Fruit fly (Drosophila melanogaster) whole organism, embryonic: ENCODE results near the gene blp.
A peak's percentile ranks its signal among the peaks of the same experiment; 100 is the strongest.

Experiments
- Blimp-1 ChIP-seq: fragments of 200-800 bp; sonication (Bioruptor generic); optimal IDR thresholded peaks from 3 replicates; lab custom pipeline; 2018; ENCODE audit warnings: missing biosample characterization, missing genetic modification characterization, mild to moderate bottlenecking, moderate library complexity, missing genetic modification reagents
- CG10366 ChIP-seq: fragments of 200-800 bp; sonication (Bioruptor generic); IDR thresholded peaks from 2 replicates; pipeline ENCODE4 v1.3.6; 2022; ENCODE audit warnings: missing biosample characterization, missing genetic modification characterization
- CG11085 ChIP-seq: fragments of 200-800 bp; sonication (Bioruptor generic); IDR thresholded peaks from 2 replicates; pipeline ENCODE4 v1.3.6; 2022; ENCODE audit warnings: missing biosample characterization, missing genetic modification characterization
- CG14667 ChIP-seq: fragments of 200-800 bp; sonication (Bioruptor generic); IDR thresholded peaks from 2 replicates; pipeline ENCODE4 v1.3.6; 2022; ENCODE audit warnings: missing biosample characterization, missing genetic modification characterization
- CG15011 ChIP-seq: fragments of 200-800 bp; sonication (Bioruptor generic); optimal IDR thresholded peaks from 3 replicates; lab custom pipeline; 2018; ENCODE audit warnings: missing biosample characterization, mild to moderate bottlenecking, missing genetic modification characterization
- CG15601 ChIP-seq: fragments of 200-800 bp; sonication (Bioruptor generic); optimal IDR thresholded peaks from 3 replicates; lab custom pipeline; 2019; ENCODE audit warnings: missing biosample characterization, mild to moderate bottlenecking, missing genetic modification characterization, moderate library complexity
- CG1602 ChIP-seq: fragments of 200-800 bp; sonication (Bioruptor generic); optimal IDR thresholded peaks from 3 replicates; lab custom pipeline; 2016; ENCODE audit warnings: missing biosample characterization, missing genetic modification characterization
- CG17829 ChIP-seq: fragments of 200-800 bp; optimal IDR thresholded peaks from 2 replicates; lab custom pipeline; 2019; ENCODE audit warnings: missing biosample characterization, mild to moderate bottlenecking, missing genetic modification characterization, moderate library complexity
- CG18476 ChIP-seq: fragments of 200-800 bp; sonication (Bioruptor generic); optimal IDR thresholded peaks from 2 replicates; lab custom pipeline; 2016; ENCODE audit warnings: missing biosample characterization, mild to moderate bottlenecking, missing genetic modification characterization
- CG18619 ChIP-seq: fragments of 200-800 bp; sonication (Bioruptor generic); optimal IDR thresholded peaks from 3 replicates; lab custom pipeline; 2017; ENCODE audit warnings: missing biosample characterization, mild to moderate bottlenecking, missing genetic modification characterization
- CG30020 ChIP-seq: fragments of 200-800 bp; optimal IDR thresholded peaks from 2 replicates; lab custom pipeline; 2019; ENCODE audit warnings: missing biosample characterization, mild to moderate bottlenecking, missing genetic modification characterization, moderate library complexity
- CG42726 ChIP-seq: fragments of 200-800 bp; sonication (Bioruptor generic); IDR thresholded peaks from 2 replicates; pipeline ENCODE4 v1.3.6; 2022; ENCODE audit warnings: missing biosample characterization, missing genetic modification characterization; ENCODE audit not compliant: partially characterized antibody
- CG6683 ChIP-seq: fragments of 200-800 bp; sonication (Bioruptor generic); optimal IDR thresholded peaks from 2 replicates; lab custom pipeline; 2017; ENCODE audit warnings: missing biosample characterization, mild to moderate bottlenecking, missing genetic modification characterization, missing genetic modification reagents
- CG7556 ChIP-seq: fragments of 200-800 bp; sonication (Bioruptor generic); optimal IDR thresholded peaks from 2 replicates; lab custom pipeline; 2017; ENCODE audit warnings: missing biosample characterization, mild to moderate bottlenecking, missing genetic modification characterization
- CG7963 ChIP-seq: fragments of 200-800 bp; sonication (Bioruptor generic); IDR thresholded peaks from 3 replicates; pipeline ENCODE4 v1.3.6; 2022; ENCODE audit warnings: missing biosample characterization, missing genetic modification characterization; ENCODE audit not compliant: partially characterized antibody
- CHES-1-like ChIP-seq: fragments of 200-800 bp; sonication (Bioruptor generic); optimal IDR thresholded peaks from 2 replicates; lab custom pipeline; 2016; ENCODE audit warnings: missing biosample characterization, missing genetic modification characterization
- Chrac-16 ChIP-seq: fragments of 200-800 bp; sonication (Bioruptor generic); optimal IDR thresholded peaks from 3 replicates; lab custom pipeline; 2016; ENCODE audit warnings: missing biosample characterization, missing genetic modification characterization
- Deaf1 ChIP-seq: fragments of 200-800 bp; optimal IDR thresholded peaks from 3 replicates; lab custom pipeline; 2019; ENCODE audit warnings: missing biosample characterization, mild to moderate bottlenecking, missing genetic modification characterization, moderate library complexity
- Dfd ChIP-seq, 2 experiments: fragments of >200 bp; optimal IDR thresholded peaks; 2 replicates each; lab custom pipeline; 2017; ENCODE audit warnings: missing biosample characterization in 2 of 2, missing genetic modification characterization in 2 of 2
- Dll ChIP-seq: fragments of 200-800 bp; sonication (Bioruptor generic); IDR thresholded peaks from 4 replicates; pipeline ENCODE4 v1.3.6; 2022; ENCODE audit warnings: missing biosample characterization, missing genetic modification characterization; ENCODE audit not compliant: partially characterized antibody
- E2f1 ChIP-seq: fragments of 200-800 bp; sonication (Bioruptor generic); IDR thresholded peaks from 2 replicates; pipeline ENCODE4 v1.3.6; 2022; ENCODE audit warnings: missing biosample characterization, missing genetic modification characterization
- Hmr ChIP-seq: fragments of 200-800 bp; sonication (Bioruptor generic); optimal IDR thresholded peaks from 3 replicates; lab custom pipeline; 2017; ENCODE audit warnings: mild to moderate bottlenecking, missing biosample characterization, missing genetic modification reagents, missing genetic modification characterization
- Hr78 ChIP-seq, 2 experiments: fragments of 200-800 bp in 1 of 2; fragments of >200 bp in 1 of 2; sonication (Bioruptor generic) in 1 of 2; optimal IDR thresholded peaks; 2 replicates each; lab custom pipeline; 2017 to 2019; ENCODE audit warnings: missing biosample characterization in 2 of 2, missing genetic modification characterization in 2 of 2, mild to moderate bottlenecking in 1 of 2, moderate library complexity in 1 of 2
- Lhr ChIP-seq: fragments of 200-800 bp; sonication (Bioruptor generic); optimal IDR thresholded peaks from 3 replicates; lab custom pipeline; 2017; ENCODE audit warnings: mild to moderate bottlenecking, missing biosample characterization, missing genetic modification reagents, missing genetic modification characterization
- Lim3 ChIP-seq: fragments of 200-800 bp; sonication (Bioruptor generic); IDR thresholded peaks from 2 replicates; pipeline ENCODE4 v1.3.6; 2022; ENCODE audit warnings: missing biosample characterization, missing genetic modification characterization
- Lpt ChIP-seq: fragments of >200 bp; optimal IDR thresholded peaks from 2 replicates; lab custom pipeline; 2018; ENCODE audit warnings: missing biosample characterization, missing genetic modification characterization
- MTF-1 ChIP-seq: fragments of 200-800 bp; sonication (Bioruptor generic); optimal IDR thresholded peaks from 2 replicates; lab custom pipeline; 2018; ENCODE audit warnings: missing biosample characterization, mild to moderate bottlenecking, missing genetic modification characterization, borderline replicate concordance
- Med ChIP-seq: fragments of 200-800 bp; sonication (Bioruptor generic); peaks from one replicate; lab custom pipeline; 2016; ENCODE audit warnings: missing biosample characterization, missing genetic modification characterization, mild to moderate bottlenecking, inconsistent platforms, moderate library complexity
- NFAT ChIP-seq: fragments of 200-800 bp; sonication (Bioruptor generic); IDR thresholded peaks from 2 replicates; pipeline ENCODE4 v1.3.6; 2022; ENCODE audit warnings: missing biosample characterization, missing genetic modification characterization
- NK7.1 ChIP-seq: fragments of 200-800 bp; sonication (Bioruptor generic); optimal IDR thresholded peaks from 3 replicates; lab custom pipeline; 2016; ENCODE audit warnings: missing biosample characterization, missing genetic modification characterization
- Nf-YB ChIP-seq: fragments of 200-800 bp; sonication (Bioruptor generic); optimal IDR thresholded peaks from 3 replicates; lab custom pipeline; 2019; ENCODE audit warnings: missing biosample characterization, mild to moderate bottlenecking, missing genetic modification characterization, moderate library complexity
- Sin3A ChIP-seq: fragments of >200 bp; optimal IDR thresholded peaks from 2 replicates; lab custom pipeline; 2018
- Six4 ChIP-seq: fragments of 200-800 bp; sonication (Bioruptor generic); optimal IDR thresholded peaks from 2 replicates; lab custom pipeline; 2016; ENCODE audit warnings: missing biosample characterization, missing genetic modification characterization
- Tbp ChIP-seq: fragments of >200 bp; optimal IDR thresholded peaks from 2 replicates; lab custom pipeline; 2018; ENCODE audit warnings: missing biosample characterization, missing genetic modification characterization
- Vsx1 ChIP-seq: fragments of 200-800 bp; sonication (Bioruptor generic); optimal IDR thresholded peaks from 2 replicates; lab custom pipeline; 2017; ENCODE audit warnings: missing biosample characterization, mild to moderate bottlenecking, missing genetic modification characterization, missing genetic modification reagents
- cwo ChIP-seq: fragments of 200-800 bp; sonication (Bioruptor generic); optimal IDR thresholded peaks from 3 replicates; lab custom pipeline; 2017; ENCODE audit warnings: missing biosample characterization, missing genetic modification characterization, mild to moderate bottlenecking, moderate library complexity, missing genetic modification reagents
- dpn ChIP-seq, 2 experiments: fragments of 200-800 bp; sonication (Bioruptor generic); optimal IDR thresholded peaks; 3 replicates each; lab custom pipeline; 2016; ENCODE audit warnings: missing biosample characterization in 2 of 2, missing genetic modification characterization in 2 of 2
- ems ChIP-seq: fragments of 200-800 bp; sonication (Bioruptor generic); optimal IDR thresholded peaks from 3 replicates; lab custom pipeline; 2016; ENCODE audit warnings: missing biosample characterization, missing genetic modification characterization
- klu ChIP-seq: fragments of 200-800 bp; sonication (Bioruptor generic); IDR thresholded peaks from 2 replicates; pipeline ENCODE4 v1.3.6; 2022; ENCODE audit warnings: missing biosample characterization, missing genetic modification characterization
- lilli ChIP-seq: fragments of 200-800 bp; sonication (Bioruptor generic); optimal IDR thresholded peaks from 3 replicates; lab custom pipeline; 2016; ENCODE audit warnings: missing biosample characterization, missing genetic modification characterization
- maf-S ChIP-seq: fragments of 200-800 bp; sonication (Bioruptor generic); optimal IDR thresholded peaks from 2 replicates; lab custom pipeline; 2016; ENCODE audit warnings: missing biosample characterization, missing genetic modification characterization
- odd ChIP-seq: fragments of 200-800 bp; sonication (Bioruptor generic); optimal IDR thresholded peaks from 2 replicates; lab custom pipeline; 2017; ENCODE audit warnings: missing biosample characterization, mild to moderate bottlenecking, missing genetic modification characterization
- psq ChIP-seq: fragments of 200-800 bp; sonication (Bioruptor generic); optimal IDR thresholded peaks from 2 replicates; lab custom pipeline; 2017; ENCODE audit warnings: missing biosample characterization, missing genetic modification characterization
- slou ChIP-seq: fragments of 200-800 bp; sonication (Bioruptor generic); optimal IDR thresholded peaks from 3 replicates; lab custom pipeline; 2016; ENCODE audit warnings: missing biosample characterization, missing genetic modification characterization
- so ChIP-seq: fragments of 200-800 bp; sonication (Bioruptor generic); IDR thresholded peaks from 3 replicates; pipeline ENCODE4 v1.3.6; 2022; ENCODE audit warnings: missing biosample characterization, missing genetic modification characterization
- sr ChIP-seq: fragments of 200-800 bp; sonication (Bioruptor generic); IDR thresholded peaks from 3 replicates; pipeline ENCODE4 v1.3.6; 2022; ENCODE audit warnings: missing biosample characterization, missing genetic modification characterization
- ssp ChIP-seq: fragments of 200-800 bp; sonication (Bioruptor generic); IDR thresholded peaks from 2 replicates; pipeline ENCODE4 v1.3.6; 2022; ENCODE audit warnings: missing biosample characterization, missing genetic modification characterization
- trh ChIP-seq: fragments of 200-800 bp; sonication (Bioruptor generic); optimal IDR thresholded peaks from 2 replicates; lab custom pipeline; 2016; ENCODE audit warnings: missing biosample characterization, missing genetic modification characterization
- unpg ChIP-seq: fragments of 200-800 bp; sonication (Bioruptor generic); optimal IDR thresholded peaks from 3 replicates; lab custom pipeline; 2018; ENCODE audit warnings: missing biosample characterization, mild to moderate bottlenecking, missing genetic modification characterization, moderate library complexity
- zf30C ChIP-seq: fragments of 200-800 bp; sonication (Bioruptor generic); optimal IDR thresholded peaks from 3 replicates; lab custom pipeline; 2018; ENCODE audit warnings: missing biosample characterization, mild to moderate bottlenecking, missing genetic modification characterization
- zfh2 ChIP-seq: fragments of 200-800 bp; sonication (Bioruptor generic); optimal IDR thresholded peaks from 2 replicates; lab custom pipeline; 2016; ENCODE audit warnings: missing biosample characterization, missing genetic modification characterization

blp gene

dm6 chr3R:15983541-15984229, 50.0 kb downstream of the blp start (continued):
- no peak for TF ChIP-seq slou (GFP tag; lab: Kevin White, UChicago)
- TF ChIP-seq cwo (GFP tag; lab: Kevin White, UChicago): no peak
- peak; percentile 33 for TF ChIP-seq MTF-1 (GFP tag; lab: Kevin White, UChicago)
- TF ChIP-seq Blimp-1: peak; percentile 62
- TF ChIP-seq Lim3 (GFP tag; lab: Robert Waterston, UW): no peak
- TF ChIP-seq Deaf1: peak; percentile 2
- TF ChIP-seq trh: no peak
- TF ChIP-seq Nf-YB (GFP tag; lab: Kevin White, UChicago): peak; percentile 48
- TF ChIP-seq Six4 (GFP tag; lab: Kevin White, UChicago): no peak
- no peak for TF ChIP-seq E2f1 (GFP tag; lab: Robert Waterston, UW)
- no peak for TF ChIP-seq CHES-1-like (GFP tag; lab: Kevin White, UChicago)
- no peak for TF ChIP-seq CG18619 (GFP tag; lab: Kevin White, UChicago)
- no peak for TF ChIP-seq NK7.1 (GFP tag; lab: Kevin White, UChicago)
- no peak for TF ChIP-seq ems (GFP tag; lab: Kevin White, UChicago)
- TF ChIP-seq Lpt (GFP tag; lab: Kevin White, UChicago): no peak
- TF ChIP-seq Chrac-16 (GFP tag; lab: Kevin White, UChicago): no peak
- no peak for TF ChIP-seq ssp (GFP tag; lab: Robert Waterston, UW)
- no peak for TF ChIP-seq Tbp (GFP tag; lab: Kevin White, UChicago)
- TF ChIP-seq Vsx1: no peak
- TF ChIP-seq CG18476 (GFP tag; lab: Kevin White, UChicago): no peak
- TF ChIP-seq Dfd (GFP tag; optimal IDR thresholded peaks at IDR 0.05; lab: Kevin White, UChicago): no peak
- TF ChIP-seq NFAT (GFP tag; lab: Robert Waterston, UW): no peak
- no peak for TF ChIP-seq CG14667 (GFP tag; lab: Robert Waterston, UW)
- no peak for TF ChIP-seq CG7556 (GFP tag; lab: Kevin White, UChicago)
- TF ChIP-seq CG11085 (GFP tag; lab: Robert Waterston, UW): no peak
- TF ChIP-seq CG15011 (GFP tag; lab: Kevin White, UChicago): no peak
- TF ChIP-seq CG17829 (tag; lab: Kevin White, UChicago): peak; percentile 30
- TF ChIP-seq unpg (GFP tag; lab: Kevin White, UChicago): peak; percentile 54
- TF ChIP-seq CG1602 (GFP tag; lab: Kevin White, UChicago): no peak
- TF ChIP-seq CG7963 (GFP tag; lab: Robert Waterston, UW): no peak
- no peak for TF ChIP-seq lilli
- TF ChIP-seq zfh2: no peak
- no peak for TF ChIP-seq CG30020 (tag; lab: Kevin White, UChicago)
- TF ChIP-seq dpn (GFP tag; optimal IDR thresholded peaks at IDR 0.05; lab: Kevin White, UChicago): no peak
- TF ChIP-seq klu (GFP tag; lab: Robert Waterston, UW): no peak
- TF ChIP-seq CG6683 (GFP tag; lab: Kevin White, UChicago): no peak
- TF ChIP-seq Med (GFP tag; lab: Kevin White, UChicago): peak; percentile 74
- peak; percentile 21 for TF ChIP-seq Hmr (GFP tag; lab: Kevin White, UChicago)
- TF ChIP-seq Lhr (GFP tag; lab: Kevin White, UChicago): peak; percentile 29
- no peak for TF ChIP-seq maf-S (GFP tag; lab: Kevin White, UChicago)
- TF ChIP-seq zf30C (GFP tag; lab: Kevin White, UChicago): peak; percentile 82
- TF ChIP-seq Sin3A: no peak
- TF ChIP-seq CG15601: peak; percentile 74
- no peak for TF ChIP-seq so (GFP tag; lab: Robert Waterston, UW)
- TF ChIP-seq sr (GFP tag; lab: Robert Waterston, UW): no peak
- no peak for TF ChIP-seq Dll
- peak in 1 of 2 experiments; percentile 68 for TF ChIP-seq Hr78 (GFP tag; optimal IDR thresholded peaks at IDR 0.05; lab: Kevin White, UChicago)
- no peak for TF ChIP-seq CG10366 (GFP tag; lab: Robert Waterston, UW)
- no peak for TF ChIP-seq psq
- TF ChIP-seq odd: peak; percentile 9
- no peak for TF ChIP-seq CG42726 (GFP tag; lab: Robert Waterston, UW)
